Fruit fly (Drosophila melanogaster) whole organism, adult: ENCODE results near the gene Ube3a.

ENCODE experiments used
- CG1620 ChIP-seq: fragments of 200-800 bp; sonication (Bioruptor generic); optimal IDR thresholded peaks from 2 replicates; lab custom pipeline; 2016; ENCODE audit warnings: missing biosample characterization, missing genetic modification characterization
- CG33017 ChIP-seq: fragments of 200-800 bp; sonication (Bioruptor generic); optimal IDR thresholded peaks from 2 replicates; lab custom pipeline; 2018; ENCODE audit warnings: missing biosample characterization, mild to moderate bottlenecking, missing genetic modification characterization, moderate library complexity
- CG7045 ChIP-seq: fragments of 200-800 bp; sonication (Bioruptor generic); optimal IDR thresholded peaks from 2 replicates; lab custom pipeline; 2017; ENCODE audit warnings: missing biosample characterization, mild to moderate bottlenecking, missing genetic modification characterization
- Clk ChIP-seq: fragments of 200-800 bp; sonication (Bioruptor generic); optimal IDR thresholded peaks from 2 replicates; lab custom pipeline; 2017; ENCODE audit warnings: missing biosample characterization, missing genetic modification characterization
- Hr96 ChIP-seq: fragments of 200-800 bp; sonication (Bioruptor generic); optimal IDR thresholded peaks from 2 replicates; lab custom pipeline; 2016; ENCODE audit warnings: missing biosample characterization, missing genetic modification characterization
- kay ChIP-seq: fragments of 200-800 bp; sonication (Bioruptor generic); peaks from one replicate; lab custom pipeline; 2016; ENCODE audit warnings: missing biosample characterization, missing genetic modification characterization, borderline replicate concordance
- toe ChIP-seq: fragments of 200-800 bp; sonication (Bioruptor generic); optimal IDR thresholded peaks from 2 replicates; lab custom pipeline; 2016; ENCODE audit warnings: missing biosample characterization, missing genetic modification characterization

- TF ChIP-seq Clk (no peak), CG7045 (GFP tag; lab: Kevin White, UChicago) (no peak), CG1620 (GFP tag; lab: Kevin White, UChicago) (no peak), Hr96 (no peak), toe (no peak), kay (GFP tag; lab: Kevin White, UChicago) (no peak), CG33017 (tag; lab: Kevin White, UChicago) (no peak)
Observed at dm6 chr3L:11182994-11183393, 27.4 kb downstream of the Ube3a start.
